Worm (Caenorhabditis elegans) whole organism, L1 larva: Measurements from ENCODE around the gene srx-82.

ENCODE experiments used
- C34B4.2 ChIP-seq: sonication (generic microtip); optimal IDR thresholded peaks from 2 replicates; lab custom pipeline; 2017; ENCODE audit warnings: mild to moderate bottlenecking, missing genetic modification characterization, missing compliant biosample characterization
- F16B12.6 ChIP-seq: fragments of 150-350 bp; optimal IDR thresholded peaks from 2 replicates; lab custom pipeline; 2014; ENCODE audit warnings: missing biosample characterization, missing genetic modification characterization
- Y116A8C.19 ChIP-seq: sonication (generic microtip); optimal IDR thresholded peaks from 2 replicates; lab custom pipeline; 2016; ENCODE audit warnings: missing compliant biosample characterization, missing genetic modification characterization, borderline replicate concordance
- aha-1 ChIP-seq: fragments of 150-350 bp; optimal IDR thresholded peaks from 2 replicates; lab custom pipeline; 2014; ENCODE audit warnings: missing biosample characterization, missing genetic modification characterization
- blmp-1 ChIP-seq: fragments of 150-350 bp; optimal IDR thresholded peaks from 2 replicates; lab custom pipeline; 2014; ENCODE audit warnings: missing biosample characterization, missing genetic modification characterization
- ceh-63 ChIP-seq: fragments of 200-800 bp; sonication (Bioruptor generic); optimal IDR thresholded peaks from 2 replicates; lab custom pipeline; 2018; ENCODE audit warnings: mild to moderate bottlenecking, missing genetic modification characterization, missing compliant biosample characterization
- ceh-8 ChIP-seq: fragments of 200-800 bp; sonication (Bioruptor generic); optimal IDR thresholded peaks from 2 replicates; lab custom pipeline; 2018; ENCODE audit warnings: mild to moderate bottlenecking, missing genetic modification characterization, moderate library complexity, missing compliant biosample characterization
- ceh-88 ChIP-seq: fragments of 200-800 bp; sonication (Bioruptor generic); IDR thresholded peaks from 2 replicates; pipeline ENCODE4 v1.3.6; 2022; ENCODE audit warnings: missing genetic modification characterization, missing compliant biosample characterization
- ceh-90 ChIP-seq: sonication (generic microtip); optimal IDR thresholded peaks from 2 replicates; lab custom pipeline; 2016; ENCODE audit warnings: missing genetic modification characterization, missing compliant biosample characterization
- ces-1 ChIP-seq: fragments of 150-350 bp; optimal IDR thresholded peaks from 2 replicates; lab custom pipeline; 2014; ENCODE audit warnings: missing biosample characterization, missing genetic modification reagents, missing genetic modification characterization
- dpl-1 ChIP-seq, 3 experiments: fragments of 150-350 bp in 2 of 3; sonication (generic microtip) in 1 of 3; optimal IDR thresholded peaks; 2 replicates each; lab custom pipeline; 2014 to 2017; ENCODE audit warnings: missing biosample characterization in 3 of 3, missing genetic modification characterization in 3 of 3, missing genetic modification reagents in 3 of 3
- dsc-1 ChIP-seq: sonication (generic microtip); optimal IDR thresholded peaks from 2 replicates; lab custom pipeline; 2016; ENCODE audit warnings: mild to moderate bottlenecking, missing genetic modification characterization, missing compliant biosample characterization
- efl-1 ChIP-seq, 4 experiments: fragments of 150-350 bp; optimal IDR thresholded peaks in 3 of 4; peaks in 1 of 4; 1 replicate in 1 of 4; 2 replicates in 3 of 4; lab custom pipeline; 2014; ENCODE audit warnings: missing biosample characterization in 2 of 4, missing genetic modification characterization in 2 of 4, missing genetic modification reagents in 2 of 4
- efl-3 ChIP-seq: fragments of 200-800 bp; sonication (Bioruptor generic); optimal IDR thresholded peaks from 2 replicates; lab custom pipeline; 2018; ENCODE audit warnings: mild to moderate bottlenecking, missing genetic modification characterization, missing compliant biosample characterization
- egl-13 ChIP-seq: sonication (generic microtip); optimal IDR thresholded peaks from 2 replicates; lab custom pipeline; 2016; ENCODE audit warnings: missing genotype, missing genetic modification reagents, missing genetic modification characterization, missing compliant biosample characterization
- egl-27 ChIP-seq, 2 experiments: fragments of 150-350 bp in 1 of 2; sonication (generic microtip); optimal IDR thresholded peaks; 3 replicates each; lab custom pipeline; 2017 to 2018; ENCODE audit warnings: missing biosample characterization in 2 of 2, missing genetic modification characterization in 2 of 2, missing genetic modification reagents in 2 of 2
- elt-2 ChIP-seq: sonication (generic microtip); optimal IDR thresholded peaks from 2 replicates; lab custom pipeline; 2016; ENCODE audit warnings: missing genetic modification characterization, mild to moderate bottlenecking, inconsistent platforms, missing compliant biosample characterization, missing genetic modification reagents
- elt-3 ChIP-seq, 6 experiments: fragments of 150-350 bp in 1 of 6; sonication (generic microtip); optimal IDR thresholded peaks; 2 replicates each; lab custom pipeline; 2017 to 2018; ENCODE audit warnings: missing biosample characterization in 6 of 6, missing genetic modification characterization in 6 of 6, inconsistent platforms in 1 of 6
- ets-5 ChIP-seq: fragments of 200-800 bp; sonication (Bioruptor generic); IDR thresholded peaks from 2 replicates; pipeline ENCODE4 v1.3.6; 2022; ENCODE audit warnings: missing genetic modification characterization, missing compliant biosample characterization
- fkh-10 ChIP-seq: sonication (generic microtip); optimal IDR thresholded peaks from 2 replicates; lab custom pipeline; 2017; ENCODE audit warnings: missing biosample characterization, missing genetic modification reagents, missing genetic modification characterization
- fkh-4 ChIP-seq: sonication (generic microtip); optimal IDR thresholded peaks from 2 replicates; lab custom pipeline; 2016; ENCODE audit warnings: missing compliant biosample characterization, missing genetic modification characterization, borderline replicate concordance
- fos-1 ChIP-seq: fragments of 150-350 bp; optimal IDR thresholded peaks from 2 replicates; lab custom pipeline; 2014; ENCODE audit warnings: missing biosample characterization, missing genetic modification characterization
- grh-1 ChIP-seq: fragments of 200-800 bp; sonication (Bioruptor generic); IDR thresholded peaks from 2 replicates; pipeline ENCODE4 v1.3.6; 2022; ENCODE audit warnings: missing genetic modification reagents, missing genetic modification characterization, missing compliant biosample characterization
- irx-1 ChIP-seq: sonication (generic microtip); optimal IDR thresholded peaks from 2 replicates; lab custom pipeline; 2016; ENCODE audit warnings: missing genetic modification characterization, missing compliant biosample characterization
- isw-1 ChIP-seq: fragments of 200-800 bp; sonication (Bioruptor generic); IDR thresholded peaks from 2 replicates; pipeline ENCODE4 v1.3.6; 2022; ENCODE audit warnings: missing genetic modification characterization, missing compliant biosample characterization
- lin-13 ChIP-seq: fragments of 150-350 bp; optimal IDR thresholded peaks from 2 replicates; lab custom pipeline; 2014; ENCODE audit warnings: missing biosample characterization, missing genetic modification reagents, missing genetic modification characterization
- lin-15B ChIP-seq: fragments of 150-350 bp; sonication (generic microtip); optimal IDR thresholded peaks from 3 replicates; lab custom pipeline; 2014; ENCODE audit warnings: missing biosample characterization, missing genetic modification characterization
- lin-35 ChIP-seq, 2 experiments: fragments of 150-350 bp; optimal IDR thresholded peaks; 2 replicates each; lab custom pipeline; 2014; ENCODE audit warnings: missing biosample characterization in 2 of 2, missing genetic modification characterization in 2 of 2, missing genetic modification reagents in 2 of 2
- lin-39 ChIP-seq: fragments of 150-350 bp; optimal IDR thresholded peaks from 2 replicates; lab custom pipeline; 2014; ENCODE audit warnings: missing biosample characterization, missing genetic modification reagents, missing genetic modification characterization
- lir-3 ChIP-seq: sonication (generic microtip); optimal IDR thresholded peaks from 2 replicates; lab custom pipeline; 2016; ENCODE audit warnings: mild to moderate bottlenecking, missing genetic modification characterization, moderate library complexity, missing compliant biosample characterization; ENCODE audit not compliant: poor library complexity
- lsy-2 ChIP-seq, 2 experiments: fragments of 150-350 bp; optimal IDR thresholded peaks; 2 replicates each; lab custom pipeline; 2014; ENCODE audit warnings: missing biosample characterization in 2 of 2, missing genetic modification characterization in 2 of 2
- mab-9 ChIP-seq: fragments of 200-800 bp; sonication (Bioruptor generic); IDR thresholded peaks from 2 replicates; pipeline ENCODE4 v1.3.6; 2022; ENCODE audit warnings: missing genetic modification reagents, missing genetic modification characterization, missing compliant biosample characterization
- mdl-1 ChIP-seq, 2 experiments: fragments of 150-350 bp; optimal IDR thresholded peaks; 2 replicates each; lab custom pipeline; 2014 to 2017; ENCODE audit warnings: missing biosample characterization in 2 of 2, missing genetic modification characterization in 2 of 2, inconsistent platforms in 1 of 2
- mef-2 ChIP-seq: fragments of 150-350 bp; optimal IDR thresholded peaks from 2 replicates; lab custom pipeline; 2014; ENCODE audit warnings: missing biosample characterization, missing genetic modification characterization
- nhr-11 ChIP-seq: fragments of 150-350 bp; optimal IDR thresholded peaks from 2 replicates; lab custom pipeline; 2014; ENCODE audit warnings: missing biosample characterization, missing genetic modification characterization
- nhr-237 ChIP-seq: fragments of 150-350 bp; optimal IDR thresholded peaks from 2 replicates; lab custom pipeline; 2014; ENCODE audit warnings: missing biosample characterization, missing genetic modification characterization
- nhr-28 ChIP-seq: fragments of 150-350 bp; optimal IDR thresholded peaks from 2 replicates; lab custom pipeline; 2014; ENCODE audit warnings: missing biosample characterization, missing genetic modification characterization
- nhr-47 ChIP-seq: sonication (generic microtip); optimal IDR thresholded peaks from 2 replicates; lab custom pipeline; 2016; ENCODE audit warnings: mild to moderate bottlenecking, missing genetic modification characterization, moderate library complexity, missing compliant biosample characterization
- nhr-71 ChIP-seq: sonication (generic microtip); optimal IDR thresholded peaks from 2 replicates; lab custom pipeline; 2016; ENCODE audit warnings: mild to moderate bottlenecking, missing genetic modification characterization, moderate library complexity, missing compliant biosample characterization
- nhr-90 ChIP-seq: sonication (generic microtip); optimal IDR thresholded peaks from 2 replicates; lab custom pipeline; 2016; ENCODE audit warnings: mild to moderate bottlenecking, missing genetic modification characterization, missing compliant biosample characterization; ENCODE audit not compliant: poor library complexity
- pag-3 ChIP-seq: sonication (generic microtip); optimal IDR thresholded peaks from 2 replicates; lab custom pipeline; 2017; ENCODE audit warnings: missing genetic modification characterization, mild to moderate bottlenecking, missing compliant biosample characterization, antibody characterized with exemption, borderline replicate concordance; ENCODE audit not compliant: insufficient read depth
- pax-3 ChIP-seq: fragments of 200-800 bp; sonication (Bioruptor generic); optimal IDR thresholded peaks from 2 replicates; lab custom pipeline; 2018; ENCODE audit warnings: mild to moderate bottlenecking, missing genetic modification characterization, moderate library complexity, missing compliant biosample characterization
- skn-1 ChIP-seq: fragments of 150-350 bp; optimal IDR thresholded peaks from 2 replicates; lab custom pipeline; 2014; ENCODE audit warnings: missing biosample characterization, missing genetic modification characterization
- snu-23 ChIP-seq: sonication (generic microtip); optimal IDR thresholded peaks from 2 replicates; lab custom pipeline; 2016; ENCODE audit warnings: missing genetic modification characterization, missing compliant biosample characterization
- sptf-1 ChIP-seq: fragments of 150-350 bp; optimal IDR thresholded peaks from 2 replicates; lab custom pipeline; 2014; ENCODE audit warnings: missing biosample characterization, missing genetic modification characterization
- sup-37 ChIP-seq: fragments of 200-800 bp; sonication (Bioruptor generic); optimal IDR thresholded peaks from 2 replicates; lab custom pipeline; 2018; ENCODE audit warnings: mild to moderate bottlenecking, missing genetic modification characterization, missing compliant biosample characterization
- swsn-7 ChIP-seq: sonication (generic microtip); optimal IDR thresholded peaks from 2 replicates; lab custom pipeline; 2016; ENCODE audit warnings: missing genetic modification characterization, missing compliant biosample characterization
- tlp-1 ChIP-seq: fragments of 150-350 bp; optimal IDR thresholded peaks from 2 replicates; lab custom pipeline; 2014; ENCODE audit warnings: missing biosample characterization, missing genetic modification characterization
- unc-130 ChIP-seq: fragments of 150-350 bp; optimal IDR thresholded peaks from 2 replicates; lab custom pipeline; 2017; ENCODE audit warnings: missing biosample characterization, missing genetic modification characterization, inconsistent platforms
- zag-1 ChIP-seq: fragments of 150-350 bp; optimal IDR thresholded peaks from 2 replicates; lab custom pipeline; 2014; ENCODE audit warnings: missing biosample characterization, missing genetic modification characterization
- ztf-11 ChIP-seq, 2 experiments: sonication (generic microtip); optimal IDR thresholded peaks; 2 replicates each; lab custom pipeline; 2016 to 2017; ENCODE audit warnings: missing genetic modification characterization in 2 of 2, missing biosample characterization in 1 of 2, missing compliant biosample characterization in 1 of 2

srx-82 gene

ce11 chrV:11638634-11639117 lies 49.1 kb downstream of the srx-82 start (continued):
- peak in 1 of 3 experiments; percentile 21 for TF ChIP-seq dpl-1 (GFP tag; optimal IDR thresholded peaks at IDR 0.05; lab: Kevin White, UChicago)
- TF ChIP-seq lsy-2 (tag; optimal IDR thresholded peaks at IDR 0.05; lab: Kevin White, UChicago) = peak; percentile 50 to 66
- no peak for TF ChIP-seq ceh-90 (tag; lab: Kevin White, UChicago)
- no peak for TF ChIP-seq fkh-4 (tag; lab: Kevin White, UChicago)
- TF ChIP-seq elt-2 (tag; lab: Kevin White, UChicago) = no peak
- peak; percentile 70 for TF ChIP-seq ceh-63 (GFP tag; lab: Kevin White, UChicago)
- no peak for TF ChIP-seq efl-3 (GFP tag; lab: Kevin White, UChicago)
- no peak for TF ChIP-seq lin-39 (tag; lab: Kevin White, UChicago)
- peak; percentile 44 for TF ChIP-seq swsn-7 (tag; lab: Kevin White, UChicago)
- TF ChIP-seq ceh-88 = peak; percentile 57; the same call in 1 of the 2 replicates
- no peak for TF ChIP-seq F16B12.6 (tag; lab: Kevin White, UChicago)
- TF ChIP-seq fos-1 = no peak
- TF ChIP-seq unc-130 (tag; lab: Kevin White, UChicago) = peak; percentile 15
- no peak for TF ChIP-seq sptf-1 (tag; lab: Kevin White, UChicago)
- no peak for TF ChIP-seq nhr-28 (tag; lab: Kevin White, UChicago)
- TF ChIP-seq efl-1 (optimal IDR thresholded peaks at IDR 0.05; lab: Kevin White, UChicago) = peak; percentile 26 to 39
- TF ChIP-seq efl-1 (GFP tag; optimal IDR thresholded peaks at IDR 0.05 in 1 of 2; lab: Kevin White, UChicago) = peak in 1 of 2 experiments; percentile 77
- TF ChIP-seq mef-2 (tag; lab: Kevin White, UChicago) = no peak
- peak; percentile 21 for TF ChIP-seq irx-1 (tag; lab: Kevin White, UChicago)
- TF ChIP-seq lin-35 (GFP tag; optimal IDR thresholded peaks at IDR 0.05; lab: Kevin White, UChicago) = peak in 1 of 2 experiments; percentile 51
- TF ChIP-seq sup-37 (GFP tag; lab: Kevin White, UChicago) = peak; percentile 10
- TF ChIP-seq pag-3 (tag; lab: Kevin White, UChicago) = no peak
- TF ChIP-seq nhr-47 (tag; lab: Kevin White, UChicago) = peak; percentile 42
- no peak for TF ChIP-seq ces-1
- TF ChIP-seq nhr-237 (tag; lab: Kevin White, UChicago) = no peak
- no peak for TF ChIP-seq Y116A8C.19 (tag; lab: Kevin White, UChicago)
- no peak for TF ChIP-seq nhr-11 (tag; lab: Kevin White, UChicago)
- TF ChIP-seq aha-1 (tag; lab: Kevin White, UChicago) = no peak
- TF ChIP-seq isw-1 = peak; percentile 50
- peak in 1 of 2 experiments; percentile 1 for TF ChIP-seq egl-27 (tag; optimal IDR thresholded peaks at IDR 0.05; lab: Kevin White, UChicago)
- no peak for TF ChIP-seq ets-5 (GFP tag; lab: Robert Waterston, UW)
- no peak for TF ChIP-seq mab-9 (GFP tag; lab: Robert Waterston, UW)
- no peak for TF ChIP-seq nhr-90 (tag; lab: Kevin White, UChicago)
- no peak for TF ChIP-seq tlp-1
- TF ChIP-seq lir-3 (tag; lab: Kevin White, UChicago) = no peak
- no peak for TF ChIP-seq C34B4.2
- no peak for TF ChIP-seq grh-1 (GFP tag; lab: Robert Waterston, UW)
- no peak for TF ChIP-seq lin-13 (GFP tag; lab: Kevin White, UChicago)
- TF ChIP-seq egl-13 (tag; lab: Kevin White, UChicago) = peak; percentile 50
- peak; percentile 62 for TF ChIP-seq blmp-1 (tag; lab: Kevin White, UChicago)
- no peak for TF ChIP-seq zag-1
- TF ChIP-seq pax-3 (tag; lab: Kevin White, UChicago) = peak; percentile 74
- peak; percentile 77 for TF ChIP-seq nhr-71 (tag; lab: Kevin White, UChicago)
- TF ChIP-seq elt-3 (tag; optimal IDR thresholded peaks at IDR 0.05; lab: Kevin White, UChicago) = no peak
- peak; percentile 61 for TF ChIP-seq fkh-10
- TF ChIP-seq snu-23 (GFP tag; lab: Kevin White, UChicago) = peak; percentile 28
- no peak for TF ChIP-seq skn-1 (tag; lab: Kevin White, UChicago)
- peak in 1 of 2 experiments; percentile 40 for TF ChIP-seq mdl-1 (tag; optimal IDR thresholded peaks at IDR 0.05; lab: Kevin White, UChicago)
- no peak for TF ChIP-seq ztf-11 (tag; optimal IDR thresholded peaks at IDR 0.05; lab: Kevin White, UChicago)
- no peak for TF ChIP-seq lin-15B
- TF ChIP-seq ceh-8 = peak; percentile 33
- TF ChIP-seq dsc-1 (tag; lab: Kevin White, UChicago) = peak; percentile 51
